Fruit fly (Drosophila melanogaster) whole organism, embryonic: ENCODE data around the gene cry.

Experiments
- Aef1 ChIP-seq: fragments of 200-800 bp; sonication (Bioruptor generic); IDR thresholded peaks from 3 replicates; pipeline ENCODE4 v1.3.6; 2022; ENCODE audit warnings: missing biosample characterization, missing genetic modification characterization
- Awh ChIP-seq: fragments of 200-800 bp; sonication (Bioruptor generic); IDR thresholded peaks from 2 replicates; pipeline ENCODE4, ENCODE4 v1.3.6; 2022; ENCODE audit warnings: missing biosample characterization, missing genetic modification characterization
- Bgb ChIP-seq: fragments of 200-800 bp; sonication (Bioruptor generic); IDR thresholded peaks from 2 replicates; pipeline ENCODE4 v1.3.6; 2022; ENCODE audit warnings: missing biosample characterization, missing genetic modification characterization; ENCODE audit not compliant: partially characterized antibody
- C15 ChIP-seq: fragments of 200-800 bp; sonication (Bioruptor generic); IDR thresholded peaks from 3 replicates; pipeline ENCODE4 v1.3.6; 2022; ENCODE audit warnings: missing biosample characterization, missing genetic modification characterization
- CG10147 ChIP-seq: fragments of 200-800 bp; sonication (Bioruptor generic); optimal IDR thresholded peaks from 2 replicates; lab custom pipeline; 2019; ENCODE audit warnings: missing biosample characterization, mild to moderate bottlenecking, missing genetic modification characterization, moderate library complexity
- CG10366 ChIP-seq: fragments of 200-800 bp; sonication (Bioruptor generic); IDR thresholded peaks from 2 replicates; pipeline ENCODE4 v1.3.6; 2022; ENCODE audit warnings: missing biosample characterization, missing genetic modification characterization
- CG11085 ChIP-seq: fragments of 200-800 bp; sonication (Bioruptor generic); IDR thresholded peaks from 2 replicates; pipeline ENCODE4 v1.3.6; 2022; ENCODE audit warnings: missing biosample characterization, missing genetic modification characterization
- CG11723 ChIP-seq: fragments of 200-800 bp; sonication (Bioruptor generic); optimal IDR thresholded peaks from 2 replicates; lab custom pipeline; 2017; ENCODE audit warnings: missing biosample characterization, mild to moderate bottlenecking, missing genetic modification characterization
- CG12219 ChIP-seq: fragments of 200-800 bp; sonication (Bioruptor generic); optimal IDR thresholded peaks from 3 replicates; lab custom pipeline; 2018; ENCODE audit warnings: missing biosample characterization, mild to moderate bottlenecking, missing genetic modification characterization
- CG1602 ChIP-seq: fragments of 200-800 bp; sonication (Bioruptor generic); optimal IDR thresholded peaks from 3 replicates; lab custom pipeline; 2016; ENCODE audit warnings: missing biosample characterization, missing genetic modification characterization
- CG17359 ChIP-seq: fragments of 200-800 bp; sonication (Bioruptor generic); optimal IDR thresholded peaks from 3 replicates; lab custom pipeline; 2018; ENCODE audit warnings: missing biosample characterization, mild to moderate bottlenecking, missing genetic modification characterization, moderate library complexity
- CG17568 ChIP-seq: fragments of 200-800 bp; sonication (Bioruptor generic); optimal IDR thresholded peaks from 2 replicates; lab custom pipeline; 2018; ENCODE audit warnings: missing biosample characterization, mild to moderate bottlenecking, missing genetic modification characterization, moderate library complexity
- CG2116 ChIP-seq: fragments of 200-800 bp; sonication (Bioruptor generic); optimal IDR thresholded peaks from 3 replicates; lab custom pipeline; 2018; ENCODE audit warnings: missing biosample characterization, mild to moderate bottlenecking, missing genetic modification characterization
- CG2712 ChIP-seq: fragments of 200-800 bp; optimal IDR thresholded peaks from 3 replicates; lab custom pipeline; 2019; ENCODE audit warnings: missing biosample characterization, mild to moderate bottlenecking, missing genetic modification characterization, moderate library complexity
- CG30020 ChIP-seq: fragments of 200-800 bp; optimal IDR thresholded peaks from 2 replicates; lab custom pipeline; 2019; ENCODE audit warnings: missing biosample characterization, mild to moderate bottlenecking, missing genetic modification characterization, moderate library complexity
- CG31365 ChIP-seq: fragments of 200-800 bp; sonication (Bioruptor generic); optimal IDR thresholded peaks from 2 replicates; lab custom pipeline; 2018; ENCODE audit warnings: missing biosample characterization, mild to moderate bottlenecking, missing genetic modification characterization
- CG32772 ChIP-seq: fragments of 200-800 bp; sonication (Bioruptor generic); IDR thresholded peaks from 2 replicates; pipeline ENCODE4 v1.3.6; 2022; ENCODE audit warnings: missing biosample characterization, missing genetic modification characterization
- CG3407 ChIP-seq: fragments of 200-800 bp; sonication (Bioruptor generic); optimal IDR thresholded peaks from 2 replicates; lab custom pipeline; 2018; ENCODE audit warnings: missing biosample characterization, mild to moderate bottlenecking, missing genetic modification characterization
- CG4820 ChIP-seq: fragments of 200-800 bp; sonication (Bioruptor generic); optimal IDR thresholded peaks from 3 replicates; lab custom pipeline; 2016; ENCODE audit warnings: missing biosample characterization, missing genetic modification characterization
- CG6175 ChIP-seq: fragments of 200-800 bp; sonication (Bioruptor generic); IDR thresholded peaks from 3 replicates; pipeline ENCODE4 v1.3.6; 2022; ENCODE audit warnings: missing biosample characterization, missing genetic modification characterization
- CG7556 ChIP-seq: fragments of 200-800 bp; sonication (Bioruptor generic); optimal IDR thresholded peaks from 2 replicates; lab custom pipeline; 2017; ENCODE audit warnings: missing biosample characterization, mild to moderate bottlenecking, missing genetic modification characterization
- CHES-1-like ChIP-seq: fragments of 200-800 bp; sonication (Bioruptor generic); optimal IDR thresholded peaks from 2 replicates; lab custom pipeline; 2016; ENCODE audit warnings: missing biosample characterization, missing genetic modification characterization
- CoRest ChIP-seq: fragments of 200-800 bp; sonication (Bioruptor generic); optimal IDR thresholded peaks from 3 replicates; lab custom pipeline; 2018; ENCODE audit warnings: missing biosample characterization, mild to moderate bottlenecking, missing genetic modification characterization, moderate library complexity
- Dip3 ChIP-seq: fragments of 200-800 bp; sonication (Bioruptor generic); optimal IDR thresholded peaks from 3 replicates; lab custom pipeline; 2016; ENCODE audit warnings: missing biosample characterization, missing genetic modification characterization
- Lhr ChIP-seq: fragments of 200-800 bp; sonication (Bioruptor generic); optimal IDR thresholded peaks from 3 replicates; lab custom pipeline; 2017; ENCODE audit warnings: mild to moderate bottlenecking, missing biosample characterization, missing genetic modification reagents, missing genetic modification characterization
- MESR4 ChIP-seq: fragments of 200-800 bp; sonication (Bioruptor generic); optimal IDR thresholded peaks from 2 replicates; lab custom pipeline; 2018; ENCODE audit warnings: missing biosample characterization, mild to moderate bottlenecking, missing genetic modification characterization, moderate library complexity
- NC2β ChIP-seq: fragments of 200-800 bp; sonication (Bioruptor generic); optimal IDR thresholded peaks from 2 replicates; lab custom pipeline; 2016; ENCODE audit warnings: missing biosample characterization, missing genetic modification characterization
- Nf-YB ChIP-seq: fragments of 200-800 bp; sonication (Bioruptor generic); optimal IDR thresholded peaks from 3 replicates; lab custom pipeline; 2019; ENCODE audit warnings: missing biosample characterization, mild to moderate bottlenecking, missing genetic modification characterization, moderate library complexity
- Side ChIP-seq: fragments of 200-800 bp; sonication (Bioruptor generic); optimal IDR thresholded peaks from 2 replicates; lab custom pipeline; 2016; ENCODE audit warnings: missing biosample characterization, missing genetic modification characterization
- amos ChIP-seq: fragments of 200-800 bp; sonication (Bioruptor generic); IDR thresholded peaks from 2 replicates; pipeline ENCODE4 v1.3.6; 2022; ENCODE audit warnings: missing biosample characterization, missing genetic modification characterization; ENCODE audit not compliant: partially characterized antibody
- aop ChIP-seq: fragments of 200-800 bp; sonication (Bioruptor generic); IDR thresholded peaks from 2 replicates; pipeline ENCODE4 v1.3.6; 2022; ENCODE audit warnings: missing biosample characterization, missing genetic modification characterization
- ash1 ChIP-seq: fragments of 200-800 bp; sonication (Bioruptor generic); optimal IDR thresholded peaks from 2 replicates; lab custom pipeline; 2018; ENCODE audit warnings: missing biosample characterization, mild to moderate bottlenecking, missing genetic modification characterization
- bowl ChIP-seq: fragments of 200-800 bp; sonication (Bioruptor generic); IDR thresholded peaks from 2 replicates; pipeline ENCODE4 v1.3.6; 2022; ENCODE audit warnings: missing biosample characterization, missing genetic modification characterization
- chn ChIP-seq: fragments of 200-800 bp; sonication (Bioruptor generic); optimal IDR thresholded peaks from 2 replicates; lab custom pipeline; 2016; ENCODE audit warnings: missing biosample characterization, missing genetic modification characterization
- crol ChIP-seq: fragments of 200-800 bp; sonication (Bioruptor generic); IDR thresholded peaks from 2 replicates; pipeline ENCODE4 v1.3.6; 2022; ENCODE audit warnings: missing biosample characterization, missing genetic modification characterization
- dati ChIP-seq: fragments of 200-800 bp; sonication (Bioruptor generic); IDR thresholded peaks from 2 replicates; pipeline ENCODE4 v1.3.6; 2022; ENCODE audit warnings: missing biosample characterization, missing genetic modification characterization
- esg ChIP-seq: fragments of 200-800 bp; sonication (Bioruptor generic); conservative IDR thresholded peaks from 2 replicates; pipeline ENCODE4 v1.3.6; 2022; ENCODE audit warnings: missing biosample characterization, missing genetic modification characterization
- exex ChIP-seq: fragments of 200-800 bp; sonication (Bioruptor generic); optimal IDR thresholded peaks from 4 replicates; lab custom pipeline; 2018; ENCODE audit warnings: missing biosample characterization, mild to moderate bottlenecking, missing genetic modification characterization, moderate library complexity
- eyg ChIP-seq: fragments of 200-800 bp; sonication (Bioruptor generic); optimal IDR thresholded peaks from 3 replicates; lab custom pipeline; 2016; ENCODE audit warnings: missing biosample characterization, missing genetic modification characterization
- fru ChIP-seq: fragments of >200 bp; optimal IDR thresholded peaks from 2 replicates; lab custom pipeline; 2017
- ftz-f1 ChIP-seq: fragments of 200-800 bp; sonication (Bioruptor generic); optimal IDR thresholded peaks from 2 replicates; lab custom pipeline; 2016; ENCODE audit warnings: missing biosample characterization, missing genetic modification characterization
- gcm ChIP-seq: fragments of 200-800 bp; sonication (Bioruptor generic); optimal IDR thresholded peaks from 2 replicates; lab custom pipeline; 2019; ENCODE audit warnings: missing biosample characterization, mild to moderate bottlenecking, missing genetic modification characterization, moderate library complexity
- her ChIP-seq: fragments of 200-800 bp; sonication (Bioruptor generic); optimal IDR thresholded peaks from 2 replicates; lab custom pipeline; 2016; ENCODE audit warnings: missing biosample characterization, missing genetic modification characterization
- klu ChIP-seq: fragments of 200-800 bp; sonication (Bioruptor generic); IDR thresholded peaks from 2 replicates; pipeline ENCODE4 v1.3.6; 2022; ENCODE audit warnings: missing biosample characterization, missing genetic modification characterization
- lmd ChIP-seq: fragments of 200-800 bp; sonication (Bioruptor generic); IDR thresholded peaks from 2 replicates; pipeline ENCODE4 v1.3.6; 2022; ENCODE audit warnings: missing biosample characterization, missing genetic modification characterization
- luna ChIP-seq: fragments of 200-800 bp; sonication (Bioruptor generic); optimal IDR thresholded peaks from 2 replicates; lab custom pipeline; 2016; ENCODE audit warnings: missing biosample characterization, missing genetic modification characterization
- phol ChIP-seq: fragments of 200-800 bp; sonication (Bioruptor generic); optimal IDR thresholded peaks from 3 replicates; lab custom pipeline; 2018; ENCODE audit warnings: missing biosample characterization, mild to moderate bottlenecking, missing genetic modification characterization, moderate library complexity
- pita ChIP-seq: fragments of 200-800 bp; sonication (Bioruptor generic); optimal IDR thresholded peaks from 2 replicates; lab custom pipeline; 2017; ENCODE audit warnings: missing biosample characterization, mild to moderate bottlenecking, missing genetic modification characterization
- run ChIP-seq: fragments of 200-800 bp; sonication (Bioruptor generic); optimal IDR thresholded peaks from 3 replicates; lab custom pipeline; 2018; ENCODE audit warnings: missing biosample characterization, mild to moderate bottlenecking, missing genetic modification characterization
- sim ChIP-seq: fragments of 200-800 bp; sonication (Bioruptor generic); IDR thresholded peaks from 2 replicates; pipeline ENCODE4 v1.3.6; 2022; ENCODE audit warnings: missing biosample characterization, missing genetic modification characterization
- yki ChIP-seq: fragments of >200 bp; optimal IDR thresholded peaks from 3 replicates; lab custom pipeline; 2018

Gene cry

DNA sequence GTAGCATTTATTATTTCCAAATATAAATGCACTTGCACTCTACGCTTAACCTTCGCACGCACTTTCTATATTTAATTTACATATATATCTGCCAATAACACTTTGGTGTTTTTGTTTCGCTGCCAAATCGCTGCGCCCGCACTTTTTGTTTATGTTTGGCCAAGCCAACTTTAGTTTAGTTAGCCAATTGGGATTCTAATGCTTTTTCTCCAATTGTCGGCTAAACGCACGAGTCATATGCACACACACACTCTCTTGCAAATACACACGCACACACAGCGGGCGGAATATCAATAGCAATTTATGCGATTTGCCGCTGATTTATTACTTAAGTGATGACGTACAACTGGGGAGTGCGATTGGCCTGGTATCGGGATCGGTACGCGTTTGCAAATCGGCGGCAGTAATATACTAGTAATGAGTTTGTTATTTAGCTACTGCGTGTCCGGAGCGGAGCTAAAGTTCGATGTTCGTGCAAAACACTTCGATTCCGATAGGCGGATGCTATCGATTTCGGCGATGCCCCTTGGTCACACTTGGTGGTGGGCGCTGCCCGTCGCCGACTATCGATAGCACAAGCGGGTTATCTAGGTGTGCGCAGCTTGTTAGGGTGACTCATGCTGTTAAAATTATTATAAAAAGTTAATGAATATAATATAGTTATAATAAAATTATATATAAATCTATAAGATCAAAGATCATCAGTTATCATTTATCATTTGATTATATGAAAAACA lies 14.4 kb downstream of the cry start, which contains the start of gene vib (continued):
- TF ChIP-seq run (tag; lab: Kevin White, UChicago), result no peak
- TF ChIP-seq CG31365 (tag; lab: Kevin White, UChicago), result no peak
- peak; percentile 95; the same call in 1 of the 2 replicates for TF ChIP-seq amos
- no peak for TF ChIP-seq CG30020
- TF ChIP-seq CG17568 (GFP tag; lab: Kevin White, UChicago), result peak; percentile 98
- peak; percentile 10 for TF ChIP-seq Nf-YB
- TF ChIP-seq lmd (GFP tag; lab: Robert Waterston, UW), result no peak
- no peak for TF ChIP-seq C15
- no peak for TF ChIP-seq CG12219 (GFP tag; lab: Kevin White, UChicago)
- no peak for TF ChIP-seq Dip3 (GFP tag; lab: Kevin White, UChicago)
- TF ChIP-seq Lhr (GFP tag; lab: Kevin White, UChicago), result peak; percentile 32
- peak; percentile 30 for TF ChIP-seq Side (GFP tag; lab: Kevin White, UChicago)
- TF ChIP-seq CG7556 (GFP tag; lab: Kevin White, UChicago), result peak; percentile 59
- TF ChIP-seq phol, result peak; percentile 45
- TF ChIP-seq gcm, result peak; percentile 52
- no peak for TF ChIP-seq CG11723 (GFP tag; lab: Kevin White, UChicago)
- TF ChIP-seq Awh (GFP tag; lab: Robert Waterston, UW), result no peak
- peak; percentile 35 for TF ChIP-seq CG10147 (GFP tag; lab: Kevin White, UChicago)
- TF ChIP-seq sim (GFP tag; lab: Robert Waterston, UW), result no peak
- TF ChIP-seq ash1 (GFP tag; lab: Kevin White, UChicago), result peak; percentile 15
- no peak for TF ChIP-seq Aef1 (GFP tag; lab: Robert Waterston, UW)
- TF ChIP-seq CG4820 (GFP tag; lab: Kevin White, UChicago), result peak; percentile 23
- peak; percentile 45 for TF ChIP-seq CHES-1-like
- no peak for TF ChIP-seq luna
- TF ChIP-seq yki, result no peak
- TF ChIP-seq fru (lab: Kevin White, UChicago), result no peak
- TF ChIP-seq CG11085, result peak; percentile 10; the same call in 1 of the 2 replicates
- peak; percentile 69 for TF ChIP-seq CoRest (tag; lab: Kevin White, UChicago)
- no peak for TF ChIP-seq pita (GFP tag; lab: Kevin White, UChicago)
- no peak for TF ChIP-seq dati
- no peak for TF ChIP-seq bowl (GFP tag; lab: Robert Waterston, UW)
- TF ChIP-seq klu (GFP tag; lab: Robert Waterston, UW), result no peak
- TF ChIP-seq CG3407, result no peak
- peak; percentile 76 for TF ChIP-seq CG2116 (GFP tag; lab: Kevin White, UChicago)
- TF ChIP-seq aop (GFP tag; lab: Robert Waterston, UW), result no peak
- TF ChIP-seq ftz-f1 (GFP tag; lab: Kevin White, UChicago), result no peak
- no peak for TF ChIP-seq exex (tag; lab: Kevin White, UChicago)
- TF ChIP-seq her, result peak; percentile 45
- peak; percentile 37 for TF ChIP-seq CG1602 (GFP tag; lab: Kevin White, UChicago)
- no peak for TF ChIP-seq chn (GFP tag; lab: Kevin White, UChicago)
- TF ChIP-seq CG10366 (GFP tag; lab: Robert Waterston, UW), result peak; percentile 55
- no peak for TF ChIP-seq crol
- TF ChIP-seq eyg (GFP tag; lab: Kevin White, UChicago), result no peak
- TF ChIP-seq CG17359 (tag; lab: Kevin White, UChicago), result no peak
- peak; percentile 34 for TF ChIP-seq NC2β (GFP tag; lab: Kevin White, UChicago)
- peak; percentile 97 for TF ChIP-seq Bgb (GFP tag; lab: Robert Waterston, UW)
- TF ChIP-seq esg (GFP tag; lab: Robert Waterston, UW), result 0 out of 2 replicates have a peak, but pooled peaks have one; percentile 12
- TF ChIP-seq CG32772 (GFP tag; lab: Robert Waterston, UW), result no peak
- peak; percentile 71 for TF ChIP-seq MESR4 (GFP tag; lab: Kevin White, UChicago)
- no peak for TF ChIP-seq CG6175 (GFP tag; lab: Robert Waterston, UW)
- peak; percentile 79 for TF ChIP-seq CG2712 (tag; lab: Kevin White, UChicago)
